Fruit fly (Drosophila melanogaster): ENCODE results near the gene Lar.

The Lar gene

DNA sequence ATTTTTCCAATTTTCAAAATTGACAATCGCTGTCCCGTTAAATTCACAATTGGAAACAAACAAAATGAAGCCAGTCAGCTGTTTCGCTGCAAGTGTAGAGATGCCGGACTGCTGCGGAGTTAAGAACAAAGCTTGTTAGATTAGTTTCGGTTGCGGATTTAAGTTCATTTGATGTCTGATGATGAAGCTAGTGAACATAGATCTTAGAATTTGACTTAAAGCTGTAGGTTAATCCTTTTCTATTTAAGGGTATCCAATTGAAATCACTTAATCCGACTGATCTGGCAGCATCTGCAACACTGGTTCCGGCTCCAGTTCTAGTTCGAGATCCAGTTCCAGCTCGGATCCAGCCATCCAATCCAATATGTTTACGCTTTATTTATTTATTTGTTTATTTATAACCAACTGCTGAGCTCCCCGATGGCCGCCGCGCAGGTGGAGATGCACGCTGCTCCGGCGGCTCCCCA, 2.5 kb upstream of the Lar start, which contains the start of the genes PCNA2 and CG10366 (continued):
- TF ChIP-seq CG18619 (GFP tag; optimal IDR thresholded peaks at IDR 0.05), result peak; percentile 57
- peak; percentile 63; the same call in 1 of the 3 replicates for TF ChIP-seq ken (GFP tag; IDR thresholded peaks at IDR 0.05)
- TF ChIP-seq Hr3 (GFP tag; optimal IDR thresholded peaks at IDR 0.05), result peak; percentile 59
- TF ChIP-seq CG8765 (GFP tag; IDR thresholded peaks at IDR 0.05), result no peak
- no peak for TF ChIP-seq CG2875 (GFP tag; optimal IDR thresholded peaks at IDR 0.05)
- TF ChIP-seq jing (GFP tag; optimal IDR thresholded peaks at IDR 0.05), result peak; percentile 1
- TF ChIP-seq Sry-β (GFP tag; optimal IDR thresholded peaks at IDR 0.05), result no peak
- TF ChIP-seq yki (optimal IDR thresholded peaks at IDR 0.05), result no peak
- peak; percentile 54 for TF ChIP-seq Bdp1 (GFP tag; optimal IDR thresholded peaks at IDR 0.05)
- peak in 1 of 3 experiments; percentile 60 for TF ChIP-seq lola (GFP tag; optimal IDR thresholded peaks at IDR 0.05)
- TF ChIP-seq Dip3 (GFP tag; optimal IDR thresholded peaks at IDR 0.05), result peak; percentile 69
- TF ChIP-seq ab (GFP tag; optimal IDR thresholded peaks at IDR 0.05), result no peak
- TF ChIP-seq Sox102F (GFP tag; optimal IDR thresholded peaks at IDR 0.05), result peak; percentile 54
- TF ChIP-seq HLHmδ (GFP tag; optimal IDR thresholded peaks at IDR 0.05), result no peak
- peak; percentile 15; the same call in 1 of the 2 replicates for TF ChIP-seq CG4404 (GFP tag; IDR thresholded peaks at IDR 0.05)
- TF ChIP-seq CG17802 (tag; optimal IDR thresholded peaks at IDR 0.05), result peak; percentile 13
- TF ChIP-seq salm (tag; optimal IDR thresholded peaks at IDR 0.05), result no peak
- peak; percentile 72 for TF ChIP-seq CG10366 (GFP tag; IDR thresholded peaks at IDR 0.05)
- TF ChIP-seq ranshi (GFP tag; IDR thresholded peaks at IDR 0.05), result no peak
- no peak for TF ChIP-seq tio (GFP tag; optimal IDR thresholded peaks at IDR 0.05)
- 0 out of 2 replicates have a peak, but pooled peaks have one; percentile 9 for TF ChIP-seq HLH3B (GFP tag; IDR thresholded peaks at IDR 0.05)
- peak; percentile 61 for TF ChIP-seq CG12155 (GFP tag; optimal IDR thresholded peaks at IDR 0.05)
- TF ChIP-seq CG17186 (GFP tag; optimal IDR thresholded peaks at IDR 0.05), result peak; percentile 71
- TF ChIP-seq stwl (tag; optimal IDR thresholded peaks at IDR 0.05), result peak; percentile 56
- peak; percentile 37 for TF ChIP-seq cato (GFP tag; optimal IDR thresholded peaks at IDR 0.05; ENCODE audit: borderline replicate concordance)
- TF ChIP-seq ci (GFP tag; IDR thresholded peaks at IDR 0.05), result peak; percentile 48; the same call in 2 of the 3 replicates
- peak; percentile 78 for TF ChIP-seq gem (tag; optimal IDR thresholded peaks at IDR 0.05)
- TF ChIP-seq Deaf1 (tag; optimal IDR thresholded peaks at IDR 0.05), result no peak
- TF ChIP-seq Poxn (GFP tag; IDR thresholded peaks at IDR 0.05), result no peak
- no peak for TF ChIP-seq CG10431 (GFP tag; optimal IDR thresholded peaks at IDR 0.05)

DNA sequence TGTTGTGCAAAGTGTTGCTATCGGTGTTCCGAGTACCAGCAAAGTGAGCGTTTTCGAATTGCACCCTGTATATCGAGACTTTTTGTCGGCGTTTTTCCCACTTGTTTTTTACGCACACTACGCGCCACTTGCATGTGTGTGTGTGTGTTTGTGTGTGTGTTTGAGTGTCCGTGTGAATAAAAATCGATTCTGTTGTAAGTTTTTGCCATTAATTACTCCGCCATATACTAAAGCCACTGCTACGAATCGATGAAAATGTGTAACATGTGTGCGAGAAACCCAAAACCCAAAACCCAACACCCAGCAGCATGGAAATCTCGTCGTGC, 874 bp downstream of the Lar start:
- TF ChIP-seq Atf6 (GFP tag; IDR thresholded peaks at IDR 0.05) (0 out of 2 replicates have a peak, but pooled peaks have one; percentile 16), cwo (GFP tag; optimal IDR thresholded peaks at IDR 0.05) (no peak), Dad (GFP tag; optimal IDR thresholded peaks at IDR 0.05) (no peak), onecut (GFP tag; IDR thresholded peaks at IDR 0.05) (peak; percentile 83), Dll (GFP tag; IDR thresholded peaks at IDR 0.05; ENCODE audit: partially characterized antibody) (0 out of 4 replicates have a peak, but pooled peaks have one; percentile 19), D19B (GFP tag; optimal IDR thresholded peaks at IDR 0.05) (no peak), CG17328 (GFP tag; IDR thresholded peaks at IDR 0.05) (no peak), CG14860 (GFP tag; IDR thresholded peaks at IDR 0.05; ENCODE audit: partially characterized antibody) (no peak), CG4360 (GFP tag; IDR thresholded peaks at IDR 0.05) (0 out of 2 replicates have a peak, but pooled peaks have one; percentile 16), CG2199 (GFP tag; IDR thresholded peaks at IDR 0.05) (0 out of 3 replicates have a peak, but pooled peaks have one; percentile 10), BEAF-32 (GFP tag; optimal IDR thresholded peaks at IDR 0.05) (peak; percentile 5), CG2120 (GFP tag; optimal IDR thresholded peaks at IDR 0.05) (peak; percentile 45), CG32532 (GFP tag; IDR thresholded peaks at IDR 0.05) (0 out of 2 replicates have a peak, but pooled peaks have one; percentile 3), sna (GFP tag; IDR thresholded peaks at IDR 0.05; ENCODE audit: partially characterized antibody) (0 out of 2 replicates have a peak, but pooled peaks have one; percentile 8), MBD-R2 (GFP tag; IDR thresholded peaks at IDR 0.05) (0 out of 2 replicates have a peak, but pooled peaks have one; percentile 49), ara (GFP tag; IDR thresholded peaks at IDR 0.05) (no peak), Aef1 (GFP tag; IDR thresholded peaks at IDR 0.05) (0 out of 3 replicates have a peak, but pooled peaks have one; percentile 8), Drgx (GFP tag; IDR thresholded peaks at IDR 0.05) (0 out of 2 replicates have a peak, but pooled peaks have one; percentile 3), CG4617 (GFP tag; optimal IDR thresholded peaks at IDR 0.05; ENCODE audit: borderline replicate concordance) (peak; percentile 66), kah (GFP tag; optimal IDR thresholded peaks at IDR 0.05) (peak; percentile 20), Fer1 (GFP tag; optimal IDR thresholded peaks at IDR 0.05) (peak; percentile 44)

Data from whole organism, embryonic.